Fruit fly (Drosophila melanogaster) Kc167 (cell line): ENCODE results near the gene CG6432.

Experiments
- Myc ChIP-seq: fragments of >200 bp; optimal IDR thresholded peaks from 2 replicates; lab custom pipeline; 2017; ENCODE audit warnings: missing external identifiers
- Sin3A ChIP-seq: fragments of >200 bp; optimal IDR thresholded peaks from 2 replicates; lab custom pipeline; 2018; ENCODE audit warnings: missing external identifiers
- h ChIP-seq: fragments of >200 bp; optimal IDR thresholded peaks from 3 replicates; lab custom pipeline; 2018; ENCODE audit warnings: missing external identifiers
- insv ChIP-seq: fragments of >200 bp; optimal IDR thresholded peaks from 3 replicates; lab custom pipeline; 2018; ENCODE audit warnings: missing external identifiers
- ttk ChIP-seq: sonication (Bioruptor generic); optimal IDR thresholded peaks from 2 replicates; lab custom pipeline; 2017; ENCODE audit warnings: missing external identifiers

DNA sequence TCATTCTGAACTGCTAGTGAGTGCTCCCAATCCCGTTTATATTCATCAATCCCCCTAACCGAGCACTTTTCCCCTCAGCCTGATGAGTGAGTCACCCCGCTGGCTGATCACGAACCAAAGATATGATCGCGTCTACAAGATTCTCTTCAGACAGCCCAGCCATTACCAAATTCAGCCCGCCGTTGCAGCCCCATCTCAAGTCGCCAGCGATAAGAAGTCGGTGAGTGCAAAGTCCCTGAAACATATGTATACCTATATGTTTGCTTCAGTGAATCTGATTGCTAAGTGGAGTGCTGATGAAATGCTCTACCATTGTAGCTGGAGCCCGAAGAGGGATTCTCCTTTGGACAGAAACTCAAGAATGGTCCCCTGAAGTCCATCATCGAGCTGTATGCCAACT lies 49.6 kb upstream of the CG6432 start:
- TF ChIP-seq Myc (lab: Kevin White, UChicago) = no peak
- no peak for TF ChIP-seq ttk (lab: Kevin White, UChicago)
- TF ChIP-seq h = no peak
- no peak for TF ChIP-seq Sin3A (lab: Kevin White, UChicago)
- TF ChIP-seq insv = no peak
